Worm (Caenorhabditis elegans) whole organism, L4/young adult: Measurements from ENCODE around the gene Y70C5B.2.

Source experiments
- W03F9.2 ChIP-seq: fragments of 150-350 bp; optimal IDR thresholded peaks from 2 replicates; lab custom pipeline; 2014; ENCODE audit warnings: missing biosample characterization, missing genetic modification characterization
- dao-5 ChIP-seq: sonication (generic microtip); optimal IDR thresholded peaks from 2 replicates; lab custom pipeline; 2016; ENCODE audit warnings: missing genotype, missing genetic modification characterization, moderate library complexity, missing compliant biosample characterization
- him-1 ChIP-seq: sonication (generic microtip); optimal IDR thresholded peaks from 2 replicates; lab custom pipeline; 2016; ENCODE audit warnings: missing genotype, missing genetic modification reagents, missing genetic modification characterization, missing compliant biosample characterization

- no peak for TF ChIP-seq dao-5 (tag; lab: Kevin White, UChicago)
- TF ChIP-seq him-1 (tag; lab: Kevin White, UChicago), result no peak
- TF ChIP-seq W03F9.2 (tag; lab: Kevin White, UChicago), result no peak
These were observed 20.4 kb downstream of the Y70C5B.2 start for ce11 chrV:16640366-16640765.
